Worm (Caenorhabditis elegans) whole organism, L3 larva: Measurements from ENCODE around the gene dif-1.

ENCODE experiments used
- R02D3.7 ChIP-seq: fragments of 150-350 bp; optimal IDR thresholded peaks from 2 replicates; lab custom pipeline; 2014; ENCODE audit warnings: missing biosample characterization, missing genetic modification characterization
- ZK546.5 ChIP-seq: sonication (generic microtip); optimal IDR thresholded peaks from 2 replicates; lab custom pipeline; 2017; ENCODE audit warnings: missing biosample characterization, missing genetic modification characterization
- ama-1 ChIP-seq: fragments of 150-350 bp; optimal IDR thresholded peaks from 2 replicates; lab custom pipeline; 2018
- ceh-16 ChIP-seq: sonication (generic microtip); optimal IDR thresholded peaks from 2 replicates; lab custom pipeline; 2017; ENCODE audit warnings: missing biosample characterization, missing genetic modification characterization
- ceh-28 ChIP-seq: fragments of 150-350 bp; optimal IDR thresholded peaks from 2 replicates; lab custom pipeline; 2014; ENCODE audit warnings: missing biosample characterization, missing genetic modification reagents, missing genetic modification characterization
- ceh-82 ChIP-seq: fragments of 150-350 bp; optimal IDR thresholded peaks from 2 replicates; lab custom pipeline; 2014; ENCODE audit warnings: missing biosample characterization, missing genetic modification characterization
- ceh-9 ChIP-seq: sonication (generic microtip); optimal IDR thresholded peaks from 2 replicates; lab custom pipeline; 2018; ENCODE audit warnings: missing biosample characterization, missing genetic modification characterization
- daf-12 ChIP-seq: fragments of 150-350 bp; optimal IDR thresholded peaks from 2 replicates; lab custom pipeline; 2014; ENCODE audit warnings: missing biosample characterization, missing genetic modification reagents, missing genetic modification characterization
- egl-27 ChIP-seq: sonication (generic microtip); optimal IDR thresholded peaks from 4 replicates; lab custom pipeline; 2017; ENCODE audit warnings: missing biosample characterization, missing genetic modification reagents, missing genetic modification characterization
- egl-5 ChIP-seq: fragments of 150-350 bp; optimal IDR thresholded peaks from 2 replicates; lab custom pipeline; 2017; ENCODE audit warnings: missing biosample characterization, missing genetic modification reagents, missing genetic modification characterization, inconsistent platforms
- elt-1 ChIP-seq: fragments of 150-350 bp; optimal IDR thresholded peaks from 2 replicates; lab custom pipeline; 2014; ENCODE audit warnings: missing biosample characterization, missing genetic modification characterization
- elt-2 ChIP-seq: sonication (generic microtip); optimal IDR thresholded peaks from 2 replicates; lab custom pipeline; 2016; ENCODE audit warnings: missing genetic modification reagents, mild to moderate bottlenecking, missing genetic modification characterization, missing compliant biosample characterization
- elt-3 ChIP-seq, 3 experiments: fragments of 150-350 bp in 1 of 3; sonication (generic microtip) in 2 of 3; optimal IDR thresholded peaks; 2 replicates in 2 of 3; 4 replicates in 1 of 3; lab custom pipeline; 2014 to 2017; ENCODE audit warnings: missing biosample characterization in 3 of 3, missing genetic modification characterization in 3 of 3
- eor-1 ChIP-seq, 2 experiments: fragments of 150-350 bp; optimal IDR thresholded peaks; 2 replicates each; lab custom pipeline; 2014 to 2018; ENCODE audit warnings: missing biosample characterization in 2 of 2, missing genetic modification characterization in 2 of 2
- fkh-10 ChIP-seq: sonication (generic microtip); optimal IDR thresholded peaks from 2 replicates; lab custom pipeline; 2017; ENCODE audit warnings: missing biosample characterization, missing genetic modification reagents, missing genetic modification characterization
- fkh-2 ChIP-seq: fragments of 150-350 bp; optimal IDR thresholded peaks from 2 replicates; lab custom pipeline; 2014; ENCODE audit warnings: missing biosample characterization, missing genetic modification reagents, missing genetic modification characterization
- hmg-11 ChIP-seq: sonication (generic microtip); optimal IDR thresholded peaks from 2 replicates; lab custom pipeline; 2016; ENCODE audit warnings: missing genetic modification characterization, missing compliant biosample characterization
- jun-1 ChIP-seq: fragments of 150-350 bp; optimal IDR thresholded peaks from 2 replicates; lab custom pipeline; 2014; ENCODE audit warnings: missing biosample characterization, missing genetic modification reagents, missing genetic modification characterization
- lin-15B ChIP-seq: fragments of 150-350 bp; optimal IDR thresholded peaks from 2 replicates; lab custom pipeline; 2014; ENCODE audit warnings: missing biosample characterization, missing genetic modification characterization
- lin-39 ChIP-seq: fragments of 150-350 bp; optimal IDR thresholded peaks from 2 replicates; lab custom pipeline; 2018; ENCODE audit warnings: missing biosample characterization, missing genetic modification reagents, missing genetic modification characterization
- lsy-12 ChIP-seq: sonication (generic microtip); optimal IDR thresholded peaks from 2 replicates; lab custom pipeline; 2016; ENCODE audit warnings: mild to moderate bottlenecking, missing genetic modification characterization, missing compliant biosample characterization
- mdl-1 ChIP-seq: fragments of 150-350 bp; optimal IDR thresholded peaks from 2 replicates; lab custom pipeline; 2014; ENCODE audit warnings: missing biosample characterization, missing genetic modification characterization
- mml-1 ChIP-seq: fragments of 150-350 bp; sonication (generic microtip); optimal IDR thresholded peaks from 3 replicates; lab custom pipeline; 2014; ENCODE audit warnings: missing biosample characterization, missing genetic modification characterization
- nfya-1 ChIP-seq: sonication (generic microtip); optimal IDR thresholded peaks from 2 replicates; lab custom pipeline; 2017; ENCODE audit warnings: missing genetic modification characterization, mild to moderate bottlenecking, missing compliant biosample characterization, antibody characterized with exemption, moderate library complexity; ENCODE audit not compliant: insufficient read depth
- nhr-12 ChIP-seq: fragments of 150-350 bp; optimal IDR thresholded peaks from 2 replicates; lab custom pipeline; 2014; ENCODE audit warnings: missing biosample characterization, missing genetic modification characterization
- nhr-23 ChIP-seq: fragments of 150-350 bp; optimal IDR thresholded peaks from 2 replicates; lab custom pipeline; 2014; ENCODE audit warnings: missing biosample characterization, missing genetic modification reagents, missing genetic modification characterization
- nhr-237 ChIP-seq: fragments of 150-350 bp; optimal IDR thresholded peaks from 2 replicates; lab custom pipeline; 2014; ENCODE audit warnings: missing biosample characterization, missing genetic modification characterization
- nhr-25 ChIP-seq: sonication (generic microtip); optimal IDR thresholded peaks from 2 replicates; lab custom pipeline; 2017; ENCODE audit warnings: missing biosample characterization, missing genetic modification characterization
- nhr-28 ChIP-seq: fragments of 150-350 bp; optimal IDR thresholded peaks from 2 replicates; lab custom pipeline; 2014; ENCODE audit warnings: missing biosample characterization, missing genetic modification characterization
- nhr-43 ChIP-seq: sonication (generic microtip); optimal IDR thresholded peaks from 2 replicates; lab custom pipeline; 2016; ENCODE audit warnings: mild to moderate bottlenecking, missing genetic modification characterization, missing compliant biosample characterization; ENCODE audit not compliant: poor library complexity, severe bottlenecking
- nhr-67 ChIP-seq: fragments of 150-350 bp; optimal IDR thresholded peaks from 2 replicates; lab custom pipeline; 2014; ENCODE audit warnings: missing biosample characterization, missing genetic modification characterization
- nhr-76 ChIP-seq: fragments of 150-350 bp; sonication (generic microtip); optimal IDR thresholded peaks from 5 replicates; lab custom pipeline; 2014; ENCODE audit warnings: missing biosample characterization, missing genetic modification characterization
- nhr-77 ChIP-seq: fragments of 150-350 bp; optimal IDR thresholded peaks from 2 replicates; lab custom pipeline; 2014; ENCODE audit warnings: missing biosample characterization, missing genetic modification characterization
- pha-4 ChIP-seq: fragments of 150-350 bp; optimal IDR thresholded peaks from 2 replicates; lab custom pipeline; 2014; ENCODE audit warnings: missing biosample characterization, missing genetic modification reagents, missing genetic modification characterization
- pqm-1 ChIP-seq: fragments of 150-350 bp; optimal IDR thresholded peaks from 2 replicates; lab custom pipeline; 2017; ENCODE audit warnings: missing biosample characterization, missing genetic modification characterization, inconsistent platforms
- sea-2 ChIP-seq: fragments of 150-350 bp; sonication (generic microtip); optimal IDR thresholded peaks from 4 replicates; lab custom pipeline; 2014; ENCODE audit warnings: missing biosample characterization, missing genetic modification reagents, missing genetic modification characterization
- skn-1 ChIP-seq: fragments of 150-350 bp; optimal IDR thresholded peaks from 2 replicates; lab custom pipeline; 2014; ENCODE audit warnings: missing biosample characterization, missing genetic modification characterization
- snpc-4 ChIP-seq: fragments of 150-350 bp; optimal IDR thresholded peaks from 2 replicates; lab custom pipeline; 2014; ENCODE audit warnings: missing biosample characterization, missing genetic modification characterization
- tbx-2 ChIP-seq: sonication (generic microtip); optimal IDR thresholded peaks from 2 replicates; lab custom pipeline; 2016; ENCODE audit warnings: mild to moderate bottlenecking, missing genetic modification characterization, missing compliant biosample characterization
- unc-39 ChIP-seq: sonication (generic microtip); optimal IDR thresholded peaks from 4 replicates; lab custom pipeline; 2017; ENCODE audit warnings: missing biosample characterization, missing genetic modification characterization
- unc-62 ChIP-seq: fragments of 150-350 bp; sonication (generic microtip); optimal IDR thresholded peaks from 4 replicates; lab custom pipeline; 2014; ENCODE audit warnings: missing biosample characterization, missing genetic modification reagents, missing genetic modification characterization
- zag-1 ChIP-seq: fragments of 150-350 bp; optimal IDR thresholded peaks from 2 replicates; lab custom pipeline; 2014; ENCODE audit warnings: missing biosample characterization, missing genetic modification characterization
- ztf-11 ChIP-seq: fragments of 150-350 bp; optimal IDR thresholded peaks from 2 replicates; lab custom pipeline; 2014; ENCODE audit warnings: missing biosample characterization, missing genetic modification characterization
- ztf-4 ChIP-seq: fragments of 150-350 bp; optimal IDR thresholded peaks from 2 replicates; lab custom pipeline; 2014; ENCODE audit warnings: missing biosample characterization, missing genetic modification characterization

dif-1 gene

DNA sequence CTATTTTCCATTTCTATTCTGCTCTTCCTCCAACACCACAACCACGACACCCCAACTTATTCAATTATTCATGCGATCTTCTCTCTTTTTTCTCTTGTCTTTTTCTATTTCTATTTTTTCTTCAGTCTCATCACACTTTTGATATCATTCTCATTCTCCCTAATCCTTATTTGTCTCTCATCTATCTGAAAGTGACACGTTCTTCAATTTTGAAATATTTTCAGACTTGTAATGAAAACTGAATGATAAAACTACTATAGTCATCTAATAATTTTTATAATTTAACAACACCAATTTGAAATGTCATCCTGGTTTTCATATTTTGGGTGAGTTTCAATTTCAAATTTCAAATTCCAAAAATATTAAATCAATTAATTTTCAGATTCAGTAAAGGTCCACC, 35.8 kb upstream of the dif-1 start, which contains the start of gene cla-1:
cla-1 (plus strand) TSS at position 301 of the 400 bp plus-strand sequence.
- TF ChIP-seq nhr-12 (tag; lab: Kevin White, UChicago) (no peak), ceh-9 (no peak), elt-3 (tag; optimal IDR thresholded peaks at IDR 0.05; lab: Kevin White, UChicago) (no peak), eor-1 (tag; optimal IDR thresholded peaks at IDR 0.05; lab: Kevin White, UChicago) (no peak), mml-1 (tag; lab: Kevin White, UChicago) (no peak), pha-4 (tag; lab: Kevin White, UChicago) (no peak), ceh-82 (no peak), fkh-10 (GFP tag; lab: Kevin White, UChicago) (no peak)

DNA sequence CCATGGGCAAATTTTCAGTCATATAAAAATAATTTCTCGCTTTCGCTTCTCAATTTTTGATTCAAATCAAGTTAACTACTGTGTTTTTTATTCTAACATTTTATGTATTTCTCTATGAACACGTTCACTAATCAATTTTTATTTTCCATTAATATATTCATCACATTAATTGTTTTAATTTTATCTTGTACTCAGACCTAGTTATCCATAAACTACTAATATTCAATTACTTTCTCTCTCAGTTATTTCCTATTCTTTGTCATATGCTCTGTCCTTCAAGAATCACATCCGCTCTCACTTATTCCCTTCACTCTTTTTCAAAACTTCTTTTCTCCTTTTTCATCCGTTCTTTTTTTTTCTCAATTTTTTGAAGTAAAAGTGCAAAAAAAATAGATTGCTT, 34.2 kb upstream of the dif-1 start:
- no peak for TF ChIP-seq ztf-11 (tag; lab: Kevin White, UChicago)
- TF ChIP-seq nhr-25 (tag; lab: Kevin White, UChicago), result no peak
- TF ChIP-seq fkh-10 (GFP tag; lab: Kevin White, UChicago), result peak; percentile 42

DNA sequence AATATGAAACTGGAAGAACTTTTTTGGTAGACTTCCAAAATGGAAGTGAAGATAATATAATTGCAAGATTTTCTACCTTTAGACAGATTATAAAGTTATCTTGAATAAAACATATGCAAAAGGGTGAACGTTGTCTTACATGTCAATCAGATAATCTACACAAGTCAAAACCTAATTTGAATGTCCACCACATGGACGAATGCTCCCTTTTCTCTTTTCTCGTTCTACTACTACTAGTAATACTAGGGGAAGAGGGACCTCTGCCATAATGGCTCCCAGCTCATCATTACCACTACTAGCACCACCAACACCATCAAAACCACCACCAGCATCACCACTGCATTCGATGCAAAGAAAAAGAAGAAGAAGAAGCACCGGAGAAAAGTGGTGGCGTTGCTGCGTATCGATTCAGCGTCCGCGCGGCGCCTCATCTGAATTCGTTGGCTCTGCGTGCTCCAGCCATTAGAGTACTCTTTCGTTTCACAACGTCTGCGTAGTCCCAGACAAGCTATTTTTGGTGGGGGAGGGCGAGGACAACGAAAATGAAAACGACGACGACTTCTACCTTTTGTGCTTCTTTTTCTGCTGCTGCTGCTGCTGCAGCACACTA, 32.6 kb upstream of the dif-1 start:
- TF ChIP-seq hmg-11, result peak; percentile 42
- peak; percentile 51 for TF ChIP-seq nfya-1
- no peak for TF ChIP-seq pha-4 (tag; lab: Kevin White, UChicago)
- peak; percentile 11 for TF ChIP-seq snpc-4 (tag; lab: Kevin White, UChicago)
- TF ChIP-seq lin-39, result peak; percentile 84
- TF ChIP-seq nhr-77 (tag; lab: Kevin White, UChicago), result no peak
- TF ChIP-seq fkh-2, result no peak

DNA sequence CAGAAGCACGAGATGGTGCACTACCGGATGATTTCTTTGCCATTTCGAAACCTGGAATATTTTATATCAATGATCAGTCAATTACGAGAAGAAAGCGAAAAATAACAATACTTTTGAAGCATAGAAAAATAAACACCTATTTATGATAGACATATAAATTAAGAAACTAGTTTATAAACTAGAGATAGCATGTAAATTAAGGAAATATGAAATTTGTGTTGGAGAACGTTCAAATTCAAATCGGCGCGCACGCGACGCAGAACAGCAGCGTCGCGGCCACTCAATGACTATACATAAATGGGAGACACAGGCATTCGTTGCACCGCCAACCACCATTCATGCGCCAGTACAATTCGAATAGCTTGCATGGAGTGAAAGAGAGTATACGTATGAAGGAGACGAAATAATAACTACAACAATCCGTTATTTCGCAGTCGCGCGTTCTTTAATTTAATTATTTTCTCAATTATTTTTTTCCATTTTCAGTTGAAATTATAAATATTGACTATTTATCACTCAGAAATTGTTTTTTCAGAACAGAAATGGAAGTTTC, 27.3 kb upstream of the dif-1 start, which contains the start of the genes cec-5 and nol-10:
cec-5 (minus strand) TSS at position 51 of the 553 bp plus-strand sequence.
nol-10 (plus strand) TSS at position 536 of the 553 bp plus-strand sequence.
- TF ChIP-seq nhr-67 (no peak), unc-39 (tag; lab: Kevin White, UChicago) (no peak), ztf-11 (tag; lab: Kevin White, UChicago) (no peak), elt-2 (tag; lab: Kevin White, UChicago) (peak; percentile 61), lin-15B (tag; lab: Kevin White, UChicago) (peak; percentile 93), egl-5 (tag; lab: Kevin White, UChicago) (peak; percentile 83), ceh-16 (tag; lab: Kevin White, UChicago) (no peak), nhr-12 (tag; lab: Kevin White, UChicago) (no peak), ceh-9 (no peak), snpc-4 (tag; lab: Kevin White, UChicago) (peak; percentile 66), eor-1 (tag; optimal IDR thresholded peaks at IDR 0.05; lab: Kevin White, UChicago) (no peak), mdl-1 (no peak), lsy-12 (tag; lab: Kevin White, UChicago) (peak; percentile 27), nfya-1 (peak; percentile 95), nhr-43 (tag; lab: Kevin White, UChicago) (no peak), unc-62 (GFP tag; lab: Kevin White, UChicago) (no peak), fkh-10 (GFP tag; lab: Kevin White, UChicago) (no peak), egl-27 (tag; lab: Kevin White, UChicago) (peak; percentile 19), nhr-23 (peak; percentile 74), nhr-237 (no peak), nhr-77 (tag; lab: Kevin White, UChicago) (no peak), sea-2 (GFP tag; lab: Kevin White, UChicago) (no peak), fkh-2 (no peak), hmg-11 (peak; percentile 85), zag-1 (tag; lab: Kevin White, UChicago) (no peak), lin-39 (peak; percentile 88), ZK546.5 (tag; lab: Kevin White, UChicago) (no peak), nhr-25 (tag; lab: Kevin White, UChicago) (peak; percentile 79), ceh-28 (tag; lab: Kevin White, UChicago) (peak; percentile 43), jun-1 (tag; lab: Kevin White, UChicago) (peak; percentile 51), nhr-76 (no peak), elt-1 (tag; lab: Kevin White, UChicago) (no peak), mml-1 (tag; lab: Kevin White, UChicago) (no peak), R02D3.7 (tag; lab: Kevin White, UChicago) (peak; percentile 13), pqm-1 (tag; lab: Kevin White, UChicago) (peak; percentile 27), nhr-28 (tag; lab: Kevin White, UChicago) (no peak), elt-3 (tag; optimal IDR thresholded peaks at IDR 0.05; lab: Kevin White, UChicago) (no peak), pha-4 (tag; lab: Kevin White, UChicago) (peak; percentile 88), skn-1 (tag; lab: Kevin White, UChicago) (no peak), daf-12 (tag; lab: Kevin White, UChicago) (no peak), tbx-2 (no peak), ztf-4 (no peak), ama-1 (no peak)
